Fruit fly (Drosophila melanogaster): ENCODE data around the gene Taf4.

- no peak for TF ChIP-seq Sin3A (optimal IDR thresholded peaks at IDR 0.05)
- no peak for TF ChIP-seq ttk (optimal IDR thresholded peaks at IDR 0.05)
- no peak for TF ChIP-seq insv (optimal IDR thresholded peaks at IDR 0.05)
Observed at dm6 chr3L:16087323-16087816, 25.6 kb upstream of the Taf4 start, which contains the start of gene Tasp1.
